Fruit fly (Drosophila melanogaster): ENCODE results near the gene Stt3A.

DNA sequence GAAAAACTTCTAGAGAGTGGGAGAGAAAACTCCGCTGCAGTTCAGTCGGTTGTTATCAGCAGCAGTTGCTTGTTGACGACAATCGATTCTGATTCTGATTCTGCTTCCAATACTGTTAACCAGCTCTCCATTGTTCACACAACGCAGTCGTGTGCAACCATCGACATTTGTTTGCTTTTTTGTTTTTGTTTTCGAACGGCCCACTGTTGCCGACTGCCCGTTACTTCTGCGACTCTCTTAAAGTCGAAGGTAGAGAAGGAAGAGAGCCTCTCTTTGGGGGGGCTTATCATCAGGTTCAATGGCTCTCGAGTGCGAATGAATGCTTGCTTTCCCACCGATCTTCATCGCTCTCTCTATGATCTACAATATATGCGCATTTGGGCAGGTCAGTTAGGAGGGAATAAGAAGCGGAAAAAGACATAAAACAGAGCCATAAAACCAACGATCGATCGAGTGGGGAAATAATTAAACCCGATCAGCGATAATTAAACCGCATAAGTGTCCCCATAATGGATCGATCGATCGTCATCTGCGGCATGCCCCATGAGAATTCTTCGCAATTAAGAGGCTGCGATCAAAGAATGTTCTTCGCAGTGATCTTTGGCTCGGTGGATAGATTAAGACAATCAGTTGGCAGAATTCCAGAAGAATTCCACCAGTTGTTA, 18.1 kb upstream of the Stt3A start:
- TF ChIP-seq z (GFP tag; IDR thresholded peaks at IDR 0.05) (no peak), Bgb (GFP tag; IDR thresholded peaks at IDR 0.05; ENCODE audit: partially characterized antibody) (no peak), pnt (GFP tag; optimal IDR thresholded peaks at IDR 0.05) (no peak)
